Fruit fly (Drosophila melanogaster): Measurements from ENCODE around the gene CG14043.

CG14043 gene

dm6 chr2L:4971329-4971798 lies at the start of gene CG14043:
Gene CG14043, plus strand, starts transcription at chr2L:4971702.
- no peak for TF ChIP-seq noc (tag; optimal IDR thresholded peaks at IDR 0.05)

- no peak for TF ChIP-seq noc (tag; optimal IDR thresholded peaks at IDR 0.05)
These were observed 43.2 kb upstream of the CG14043 start for dm6 chr2L:4928340-4928739.

dm6 chr2L:4930541-4930940 lies 41.0 kb upstream of the CG14043 start:
- no peak for TF ChIP-seq noc (tag; optimal IDR thresholded peaks at IDR 0.05)

- TF ChIP-seq noc (tag; optimal IDR thresholded peaks at IDR 0.05): no peak
These were observed 39.2 kb upstream of the CG14043 start, which contains the start of gene hoe1 for dm6 chr2L:4932284-4932683. Gene hoe1, minus strand, starts transcription at chr2L:4932384.

DNA sequence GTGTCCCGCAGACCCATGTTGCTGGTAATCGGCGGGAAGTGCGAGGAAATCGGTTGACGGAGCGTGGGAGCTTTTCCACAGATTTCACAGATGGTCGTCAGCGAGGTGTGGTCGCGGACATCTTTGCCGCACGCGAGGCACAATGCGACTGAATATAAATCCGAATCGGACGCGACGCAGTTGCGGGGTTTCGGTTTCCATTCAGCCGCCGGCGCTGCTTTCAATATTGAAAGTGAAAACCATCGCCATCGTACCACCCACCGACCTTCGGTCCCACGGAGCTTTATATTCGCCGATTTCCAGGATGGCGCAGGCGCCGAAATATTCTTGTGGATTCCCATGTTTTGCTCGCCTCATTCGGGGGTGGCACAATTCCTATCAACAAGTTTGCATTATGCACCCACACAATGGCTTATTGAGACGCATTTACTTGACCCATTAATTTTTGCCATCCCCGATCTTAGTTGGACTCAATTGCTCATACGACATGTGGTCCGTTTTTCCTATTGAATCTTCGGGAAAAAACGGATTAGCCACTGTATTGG lies 35.1 kb upstream of the CG14043 start, which contains the start of gene hoe2:
TSS of gene hoe2 (minus strand) at position 126 of the 545 bp plus-strand sequence.
- TF ChIP-seq noc (tag; optimal IDR thresholded peaks at IDR 0.05): no peak

dm6 chr2L:4937060-4937459 lies 34.4 kb upstream of the CG14043 start, which contains the start of gene Sgs1:
Gene Sgs1, plus strand, starts transcription at chr2L:4937409.
- TF ChIP-seq noc (tag; optimal IDR thresholded peaks at IDR 0.05): no peak

- TF ChIP-seq noc (tag; optimal IDR thresholded peaks at IDR 0.05): no peak
These were observed 29.2 kb upstream of the CG14043 start, which contains the start of gene synr for dm6 chr2L:4942257-4942792. Gene synr, plus strand, starts transcription at chr2L:4942742.

dm6 chr2L:4945300-4945699 lies 26.2 kb upstream of the CG14043 start, which contains the start of the genes mRpL24 and betaggt-I:
Gene mRpL24, minus strand, starts transcription at chr2L:4945361.
Gene betaggt-I, plus strand, starts transcription at chr2L:4945579.
- TF ChIP-seq noc (tag; optimal IDR thresholded peaks at IDR 0.05): peak; percentile 97

- no peak for TF ChIP-seq noc (tag; optimal IDR thresholded peaks at IDR 0.05)
These were observed 22.0 kb upstream of the CG14043 start, which contains the start of gene jet for dm6 chr2L:4949453-4950045. Gene jet, minus strand, starts transcription at chr2L:4949784.

dm6 chr2L:4950667-4951066 lies 20.8 kb upstream of the CG14043 start, which contains the start of gene Jon25Biii:
Gene Jon25Biii, minus strand, starts transcription at chr2L:4950767.
- peak; percentile 28 for TF ChIP-seq noc (tag; optimal IDR thresholded peaks at IDR 0.05)

dm6 chr2L:4953086-4953570 lies 18.4 kb upstream of the CG14043 start, which contains the start of gene Jon25Bii:
Gene Jon25Bii, minus strand, starts transcription at chr2L:4953136.
- no peak for TF ChIP-seq noc (tag; optimal IDR thresholded peaks at IDR 0.05)

DNA sequence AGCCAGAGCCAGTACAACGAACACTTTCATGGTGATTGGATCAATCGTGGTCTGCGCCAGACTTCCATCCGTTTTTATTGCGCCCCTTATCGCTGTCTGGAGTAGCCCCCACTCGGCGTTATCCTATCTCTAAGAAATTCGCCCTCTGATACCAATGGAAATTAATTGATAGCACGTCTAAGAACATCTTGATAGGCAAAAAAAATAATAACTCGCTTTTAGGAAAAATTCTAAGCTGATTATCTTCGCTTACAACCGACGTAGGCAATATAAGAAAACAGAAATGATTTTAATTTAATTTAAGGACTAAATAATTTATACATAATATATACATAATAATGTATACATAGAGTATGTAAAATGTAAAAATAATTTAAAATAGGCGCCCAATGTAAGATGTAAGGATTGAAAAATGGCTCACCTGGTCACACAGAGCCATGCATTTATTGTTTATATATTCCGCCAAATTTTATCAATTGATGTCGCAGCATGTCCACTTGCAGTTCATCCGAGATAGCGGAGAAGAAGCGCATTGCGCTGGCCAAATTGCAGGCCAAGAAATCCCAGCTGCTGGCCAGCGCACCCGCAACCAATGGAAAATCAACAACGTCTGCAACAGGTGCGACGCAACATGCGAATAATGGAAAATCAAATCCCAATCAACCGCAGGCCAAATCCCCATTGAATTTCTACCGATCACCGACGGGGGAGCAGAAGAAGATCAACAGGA lies 16.2 kb upstream of the CG14043 start, which contains the start of the genes Jon25Bi and Marcal1:
TSS of gene Jon25Bi (minus strand) at position 51 of the 730 bp plus-strand sequence.
TSS of gene Marcal1 (plus strand) at position 416 of the 730 bp plus-strand sequence.
- TF ChIP-seq noc (tag; optimal IDR thresholded peaks at IDR 0.05): no peak

DNA sequence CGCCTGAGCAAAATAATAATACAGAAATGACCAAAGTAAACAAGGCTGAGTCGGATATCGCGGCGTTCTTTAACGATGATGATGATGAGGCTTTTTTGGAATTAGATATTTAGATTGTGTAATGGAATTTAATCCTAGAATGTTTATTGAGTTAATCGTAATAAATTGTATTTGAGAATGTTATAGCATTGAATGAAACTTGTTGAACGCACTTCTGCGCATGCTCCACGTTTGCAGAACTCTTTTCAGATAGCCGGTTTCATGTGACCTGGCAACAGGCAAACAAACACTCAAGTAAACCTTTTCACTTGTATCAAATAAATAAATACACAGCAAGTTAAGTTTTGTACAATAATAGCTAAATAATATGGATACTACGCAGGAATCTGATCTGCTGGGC lies 13.4 kb upstream of the CG14043 start, which contains the start of gene CG34124:
TSS of gene CG34124 (plus strand) at position 301 of the 400 bp plus-strand sequence.
- TF ChIP-seq noc (tag; optimal IDR thresholded peaks at IDR 0.05): no peak

DNA sequence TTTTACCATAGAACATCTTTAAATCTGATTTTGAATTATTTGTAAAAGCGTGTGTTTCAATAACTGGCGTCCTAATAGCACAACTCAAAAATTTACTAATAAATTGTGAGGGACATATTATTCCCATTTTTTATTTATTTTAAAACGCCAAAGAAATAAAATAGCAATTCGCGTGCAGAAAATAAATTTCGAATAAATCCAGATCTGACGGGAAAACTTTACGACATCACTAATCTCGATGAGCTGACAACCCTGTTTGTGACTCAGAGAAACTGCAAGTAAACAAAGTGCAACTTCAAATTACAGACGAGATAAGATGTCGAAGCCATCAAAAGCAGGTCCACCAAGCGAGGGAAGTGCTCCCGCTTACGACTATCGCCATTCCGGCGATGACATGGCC lies 6.1 kb upstream of the CG14043 start, which contains the start of gene CG34125:
TSS of gene CG34125 (plus strand) at position 254 of the 400 bp plus-strand sequence.
- no peak for TF ChIP-seq noc (tag; optimal IDR thresholded peaks at IDR 0.05)

DNA sequence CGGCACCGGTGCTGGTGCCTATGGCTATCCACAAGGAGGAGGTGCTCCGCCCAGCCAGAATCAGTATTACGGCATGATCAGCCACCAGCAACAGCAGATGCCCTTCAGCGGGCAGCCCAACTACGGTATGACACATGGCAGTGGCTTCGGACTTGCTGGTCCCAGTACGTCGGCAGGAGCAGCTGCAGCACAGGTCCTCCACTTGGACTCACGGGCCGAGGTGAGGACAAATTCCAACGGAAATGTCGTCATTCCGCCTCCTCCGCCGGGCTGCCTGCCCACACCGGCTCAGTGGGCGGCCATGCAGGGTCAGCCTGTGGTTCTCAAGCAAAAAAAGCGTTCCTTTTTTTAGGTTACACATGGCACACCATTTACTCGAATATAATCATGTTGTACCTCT lies 5.6 kb upstream of the CG14043 start:
- no peak for TF ChIP-seq noc (tag; optimal IDR thresholded peaks at IDR 0.05)

Measured in whole organism, larva.